Worm (Caenorhabditis elegans): ENCODE measurements around the gene gly-13.

DNA sequence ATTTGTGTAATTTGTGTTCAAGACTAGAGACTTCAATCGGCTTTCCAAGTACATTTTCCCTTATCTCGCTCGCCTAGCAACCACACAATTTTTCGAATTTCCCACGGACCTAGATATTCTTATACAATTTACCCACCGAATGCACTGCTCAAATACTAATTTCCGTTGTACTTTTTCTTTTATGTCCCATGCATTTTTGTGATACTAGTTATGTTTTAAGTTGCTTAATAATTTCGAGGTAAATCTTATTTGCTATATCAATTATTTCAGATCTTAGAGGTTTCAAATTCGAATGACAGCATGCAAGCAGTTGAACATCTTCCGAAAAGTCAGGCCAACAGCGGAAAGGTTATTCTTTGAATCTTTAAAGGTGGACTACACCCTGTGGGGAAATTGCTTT is 36.9 kb downstream of the gly-13 start, which contains the start of gene F18G5.1:
- TF ChIP-seq ceh-16 (tag; optimal IDR thresholded peaks at IDR 0.05) (no peak), elt-1 (tag; optimal IDR thresholded peaks at IDR 0.05) (no peak)

All from whole organism, L3 larva.